Worm (Caenorhabditis elegans) whole organism, young adult: ENCODE results near the gene K07E3.4.

Source experiments
- F49E8.2 ChIP-seq: sonication (generic microtip); optimal IDR thresholded peaks from 3 replicates; lab custom pipeline; 2017; ENCODE audit warnings: missing genetic modification characterization, mild to moderate bottlenecking, missing compliant biosample characterization, antibody characterized with exemption, moderate library complexity; ENCODE audit not compliant: insufficient read depth
- Y67H2A.10 ChIP-seq: fragments of 200-800 bp; sonication (Bioruptor generic); conservative IDR thresholded peaks from 2 replicates; pipeline ENCODE4 v1.3.6; 2022; ENCODE audit warnings: missing genetic modification reagents, missing genetic modification characterization, missing compliant biosample characterization
- aptf-2 ChIP-seq: fragments of 200-800 bp; sonication (Bioruptor generic); conservative IDR thresholded peaks from 2 replicates; pipeline ENCODE4 v1.3.6; 2022; ENCODE audit warnings: missing genetic modification reagents, missing genetic modification characterization, missing compliant biosample characterization
- attf-5 ChIP-seq: fragments of 200-800 bp; sonication (Bioruptor generic); optimal IDR thresholded peaks from 2 replicates; lab custom pipeline; 2018; ENCODE audit warnings: mild to moderate bottlenecking, missing genetic modification characterization, missing compliant biosample characterization
- nfyb-1 ChIP-seq: fragments of 200-800 bp; sonication (Bioruptor generic); IDR thresholded peaks from 2 replicates; pipeline ENCODE4 v1.3.6; 2022; ENCODE audit warnings: missing genetic modification reagents, missing genetic modification characterization, missing compliant biosample characterization
- nhr-90 ChIP-seq: sonication (generic microtip); optimal IDR thresholded peaks from 2 replicates; lab custom pipeline; 2016; ENCODE audit warnings: missing genotype, mild to moderate bottlenecking, missing genetic modification characterization, missing compliant biosample characterization

ce11 chrX:8078374-8078773 lies 5.4 kb downstream of the K07E3.4 start:
- no peak for TF ChIP-seq aptf-2 (GFP tag; lab: Robert Waterston, UW)
- TF ChIP-seq nfyb-1 (GFP tag; lab: Robert Waterston, UW), result no peak
- no peak for TF ChIP-seq attf-5
- TF ChIP-seq Y67H2A.10 (GFP tag; lab: Robert Waterston, UW), result no peak
- no peak for TF ChIP-seq nhr-90
- no peak for TF ChIP-seq F49E8.2
